Fruit fly (Drosophila melanogaster) whole organism, embryonic: ENCODE data around the gene Hrs.

ENCODE experiments used
- Ada2b ChIP-seq: fragments of 200-800 bp; sonication (Bioruptor generic); IDR thresholded peaks from 2 replicates; pipeline ENCODE4 v1.3.6; 2022; ENCODE audit warnings: missing biosample characterization, missing genetic modification characterization
- Antp ChIP-seq: fragments of 200-800 bp; sonication (Bioruptor generic); optimal IDR thresholded peaks from 3 replicates; lab custom pipeline; 2016; ENCODE audit warnings: missing biosample characterization, missing genetic modification characterization
- Atf-2 ChIP-seq: fragments of 200-800 bp; sonication (Bioruptor generic); optimal IDR thresholded peaks from 2 replicates; lab custom pipeline; 2016; ENCODE audit warnings: missing biosample characterization, missing genetic modification characterization
- CG10462 ChIP-seq: fragments of 200-800 bp; sonication (Bioruptor generic); optimal IDR thresholded peaks from 2 replicates; lab custom pipeline; 2016; ENCODE audit warnings: missing biosample characterization, missing genetic modification characterization
- CG10543 ChIP-seq: fragments of 200-800 bp; sonication (Bioruptor generic); optimal IDR thresholded peaks from 3 replicates; lab custom pipeline; 2017; ENCODE audit warnings: missing biosample characterization, mild to moderate bottlenecking, missing genetic modification characterization, moderate library complexity
- CG10979 ChIP-seq: fragments of 200-800 bp; sonication (Bioruptor generic); optimal IDR thresholded peaks from 2 replicates; lab custom pipeline; 2018; ENCODE audit warnings: missing biosample characterization, mild to moderate bottlenecking, missing genetic modification characterization, moderate library complexity
- CG13296 ChIP-seq: fragments of 200-800 bp; sonication (Bioruptor generic); optimal IDR thresholded peaks from 3 replicates; lab custom pipeline; 2018; ENCODE audit warnings: missing biosample characterization, mild to moderate bottlenecking, missing genetic modification characterization
- CG14667 ChIP-seq: fragments of 200-800 bp; sonication (Bioruptor generic); IDR thresholded peaks from 2 replicates; pipeline ENCODE4 v1.3.6; 2022; ENCODE audit warnings: missing biosample characterization, missing genetic modification characterization
- CG15479 ChIP-seq: fragments of 200-800 bp; sonication (Bioruptor generic); optimal IDR thresholded peaks from 3 replicates; lab custom pipeline; 2019; ENCODE audit warnings: missing biosample characterization, mild to moderate bottlenecking, missing genetic modification characterization, moderate library complexity
- CG1602 ChIP-seq: fragments of 200-800 bp; sonication (Bioruptor generic); optimal IDR thresholded peaks from 3 replicates; lab custom pipeline; 2016; ENCODE audit warnings: missing biosample characterization, missing genetic modification characterization
- CG16779 ChIP-seq: fragments of 200-800 bp; sonication (Bioruptor generic); IDR thresholded peaks from 2 replicates; pipeline ENCODE4 v1.3.6; 2022; ENCODE audit warnings: missing biosample characterization, missing genetic modification characterization
- CG18262 ChIP-seq: fragments of 200-800 bp; optimal IDR thresholded peaks from 3 replicates; lab custom pipeline; 2019; ENCODE audit warnings: missing biosample characterization, mild to moderate bottlenecking, missing genetic modification characterization, moderate library complexity
- CG1832 ChIP-seq: fragments of 200-800 bp; sonication (Bioruptor generic); optimal IDR thresholded peaks from 2 replicates; lab custom pipeline; 2017; ENCODE audit warnings: missing biosample characterization, mild to moderate bottlenecking, missing genetic modification characterization, inconsistent platforms
- CG30431 ChIP-seq: fragments of 200-800 bp; sonication (Bioruptor generic); optimal IDR thresholded peaks from 2 replicates; lab custom pipeline; 2017; ENCODE audit warnings: missing biosample characterization, missing genetic modification characterization
- CG31224 ChIP-seq: fragments of 200-800 bp; sonication (Bioruptor generic); IDR thresholded peaks from 2 replicates; pipeline ENCODE4 v1.3.6; 2022; ENCODE audit warnings: missing biosample characterization, missing genetic modification characterization
- CG4820 ChIP-seq: fragments of 200-800 bp; sonication (Bioruptor generic); optimal IDR thresholded peaks from 3 replicates; lab custom pipeline; 2016; ENCODE audit warnings: missing biosample characterization, missing genetic modification characterization
- CG6791 ChIP-seq: fragments of 200-800 bp; sonication (Bioruptor generic); IDR thresholded peaks from 3 replicates; pipeline ENCODE4 v1.3.6; 2022; ENCODE audit warnings: missing biosample characterization, missing genetic modification characterization; ENCODE audit not compliant: partially characterized antibody
- CG7556 ChIP-seq: fragments of 200-800 bp; sonication (Bioruptor generic); optimal IDR thresholded peaks from 2 replicates; lab custom pipeline; 2017; ENCODE audit warnings: missing biosample characterization, mild to moderate bottlenecking, missing genetic modification characterization
- CG7786 ChIP-seq: fragments of 200-800 bp; sonication (Bioruptor generic); optimal IDR thresholded peaks from 2 replicates; lab custom pipeline; 2016; ENCODE audit warnings: missing biosample characterization, missing genetic modification characterization
- CG8478 ChIP-seq: fragments of >200 bp; optimal IDR thresholded peaks from 2 replicates; lab custom pipeline; 2018
- CG8924 ChIP-seq: fragments of 200-800 bp; optimal IDR thresholded peaks from 3 replicates; lab custom pipeline; 2019; ENCODE audit warnings: missing biosample characterization, mild to moderate bottlenecking, missing genetic modification characterization, moderate library complexity
- Camta ChIP-seq: fragments of 200-800 bp; sonication (Bioruptor generic); optimal IDR thresholded peaks from 2 replicates; lab custom pipeline; 2016; ENCODE audit warnings: missing biosample characterization, missing genetic modification characterization
- Dbx ChIP-seq: fragments of 200-800 bp; sonication (Bioruptor generic); IDR thresholded peaks from 3 replicates; pipeline ENCODE4 v1.3.6; 2022; ENCODE audit warnings: missing biosample characterization, missing genetic modification characterization
- Doc2 ChIP-seq: fragments of 200-800 bp; sonication (Bioruptor generic); IDR thresholded peaks from 2 replicates; pipeline ENCODE4 v1.3.6; 2022; ENCODE audit warnings: missing biosample characterization, missing genetic modification characterization
- E2f1 ChIP-seq: fragments of 200-800 bp; sonication (Bioruptor generic); IDR thresholded peaks from 2 replicates; pipeline ENCODE4 v1.3.6; 2022; ENCODE audit warnings: missing biosample characterization, missing genetic modification characterization
- Fer1 ChIP-seq: fragments of 200-800 bp; sonication (Bioruptor generic); optimal IDR thresholded peaks from 2 replicates; lab custom pipeline; 2017; ENCODE audit warnings: missing biosample characterization, mild to moderate bottlenecking, missing genetic modification characterization
- Gug ChIP-seq: fragments of 200-800 bp; sonication (Bioruptor generic); IDR thresholded peaks from 4 replicates; pipeline ENCODE4 v1.3.6; 2022; ENCODE audit warnings: missing biosample characterization, missing genetic modification characterization
- Hand ChIP-seq: fragments of 200-800 bp; sonication (Bioruptor generic); optimal IDR thresholded peaks from 2 replicates; lab custom pipeline; 2017; ENCODE audit warnings: mild to moderate bottlenecking, missing biosample characterization, missing genetic modification reagents, missing genetic modification characterization
- MTF-1 ChIP-seq: fragments of 200-800 bp; sonication (Bioruptor generic); optimal IDR thresholded peaks from 2 replicates; lab custom pipeline; 2018; ENCODE audit warnings: missing biosample characterization, mild to moderate bottlenecking, missing genetic modification characterization, borderline replicate concordance
- Neu2 ChIP-seq: fragments of 200-800 bp; sonication (Bioruptor generic); optimal IDR thresholded peaks from 3 replicates; lab custom pipeline; 2016; ENCODE audit warnings: missing biosample characterization, missing genetic modification characterization, borderline replicate concordance
- Ptx1 ChIP-seq: fragments of 200-800 bp; sonication (Bioruptor generic); IDR thresholded peaks from 2 replicates; pipeline ENCODE4 v1.3.6; 2022; ENCODE audit warnings: missing biosample characterization, missing genetic modification characterization
- Sox100B ChIP-seq: fragments of 200-800 bp; sonication (Bioruptor generic); optimal IDR thresholded peaks from 3 replicates; lab custom pipeline; 2018; ENCODE audit warnings: missing biosample characterization, mild to moderate bottlenecking, missing genetic modification characterization
- ac ChIP-seq: fragments of 200-800 bp; sonication (Bioruptor generic); optimal IDR thresholded peaks from 3 replicates; lab custom pipeline; 2017; ENCODE audit warnings: missing biosample characterization, mild to moderate bottlenecking, missing genetic modification characterization
- ap ChIP-seq: fragments of 200-800 bp; sonication (Bioruptor generic); IDR thresholded peaks from 2 replicates; pipeline ENCODE4 v1.3.6; 2022; ENCODE audit warnings: missing biosample characterization, missing genetic modification characterization
- bbx ChIP-seq: fragments of 200-800 bp; sonication (Bioruptor generic); IDR thresholded peaks from 2 replicates; pipeline ENCODE4 v1.3.6; 2022; ENCODE audit warnings: missing biosample characterization, missing genetic modification characterization; ENCODE audit not compliant: partially characterized antibody
- chif ChIP-seq, 2 experiments: fragments of 200-800 bp; sonication (Bioruptor generic); optimal IDR thresholded peaks; 3 replicates each; lab custom pipeline; 2016; ENCODE audit warnings: missing biosample characterization in 2 of 2, missing genetic modification characterization in 2 of 2
- dan ChIP-seq: fragments of 200-800 bp; sonication (Bioruptor generic); IDR thresholded peaks from 2 replicates; pipeline ENCODE4 v1.3.6; 2022; ENCODE audit warnings: missing biosample characterization, missing genetic modification characterization
- dm ChIP-seq: fragments of 200-800 bp; sonication (Bioruptor generic); optimal IDR thresholded peaks from 3 replicates; lab custom pipeline; 2016; ENCODE audit warnings: missing biosample characterization, missing genetic modification characterization
- ewg ChIP-seq: fragments of 200-800 bp; sonication (Bioruptor generic); optimal IDR thresholded peaks from 3 replicates; lab custom pipeline; 2017; ENCODE audit warnings: mild to moderate bottlenecking, missing biosample characterization, missing genetic modification reagents, missing genetic modification characterization
- fru ChIP-seq: fragments of >200 bp; optimal IDR thresholded peaks from 2 replicates; lab custom pipeline; 2017
- hbn ChIP-seq: fragments of 200-800 bp; sonication (Bioruptor generic); IDR thresholded peaks from 2 replicates; pipeline ENCODE4 v1.3.6; 2022; ENCODE audit warnings: missing biosample characterization, missing genetic modification characterization; ENCODE audit not compliant: partially characterized antibody
- kah ChIP-seq: fragments of 200-800 bp; sonication (Bioruptor generic); optimal IDR thresholded peaks from 2 replicates; lab custom pipeline; 2018; ENCODE audit warnings: missing biosample characterization, mild to moderate bottlenecking, missing genetic modification characterization
- nom ChIP-seq: fragments of 200-800 bp; sonication (Bioruptor generic); optimal IDR thresholded peaks from 2 replicates; lab custom pipeline; 2017; ENCODE audit warnings: missing biosample characterization, missing genetic modification characterization, mild to moderate bottlenecking, moderate library complexity, missing genetic modification reagents
- p53 ChIP-seq: fragments of 200-800 bp; sonication (Bioruptor generic); optimal IDR thresholded peaks from 2 replicates; lab custom pipeline; 2016; ENCODE audit warnings: missing biosample characterization, missing genetic modification characterization
- pb ChIP-seq: fragments of 200-800 bp; sonication (Bioruptor generic); optimal IDR thresholded peaks from 3 replicates; lab custom pipeline; 2016; ENCODE audit warnings: missing biosample characterization, missing genetic modification characterization
- pho ChIP-seq: fragments of 200-800 bp; sonication (Bioruptor generic); optimal IDR thresholded peaks from 2 replicates; lab custom pipeline; 2016; ENCODE audit warnings: missing biosample characterization, missing genetic modification characterization
- run ChIP-seq: fragments of 200-800 bp; sonication (Bioruptor generic); optimal IDR thresholded peaks from 3 replicates; lab custom pipeline; 2018; ENCODE audit warnings: missing biosample characterization, mild to moderate bottlenecking, missing genetic modification characterization
- scrt ChIP-seq: fragments of 200-800 bp; sonication (Bioruptor generic); optimal IDR thresholded peaks from 2 replicates; lab custom pipeline; 2018; ENCODE audit warnings: missing biosample characterization, mild to moderate bottlenecking, missing genetic modification characterization, moderate library complexity
- shn ChIP-seq: fragments of 200-800 bp; sonication (Bioruptor generic); optimal IDR thresholded peaks from 3 replicates; lab custom pipeline; 2016; ENCODE audit warnings: missing biosample characterization, missing genetic modification characterization
- sim ChIP-seq: fragments of 200-800 bp; sonication (Bioruptor generic); IDR thresholded peaks from 2 replicates; pipeline ENCODE4 v1.3.6; 2022; ENCODE audit warnings: missing biosample characterization, missing genetic modification characterization
- slou ChIP-seq: fragments of 200-800 bp; sonication (Bioruptor generic); optimal IDR thresholded peaks from 3 replicates; lab custom pipeline; 2016; ENCODE audit warnings: missing biosample characterization, missing genetic modification characterization
- so ChIP-seq: fragments of 200-800 bp; sonication (Bioruptor generic); IDR thresholded peaks from 3 replicates; pipeline ENCODE4 v1.3.6; 2022; ENCODE audit warnings: missing biosample characterization, missing genetic modification characterization
- vfl ChIP-seq: fragments of 200-800 bp; sonication (Bioruptor generic); optimal IDR thresholded peaks from 2 replicates; lab custom pipeline; 2016; ENCODE audit warnings: missing biosample characterization, missing genetic modification characterization

Hrs gene

dm6 chr2L:2767627-2768026, 27.8 kb downstream of the Hrs start, which contains the start of the genes Taf10b and Taf10 (continued):
- no peak for TF ChIP-seq CG4820
- TF ChIP-seq bbx (GFP tag; lab: Robert Waterston, UW) = peak; percentile 89
- TF ChIP-seq Fer1 (GFP tag; lab: Kevin White, UChicago) = peak; percentile 57
- TF ChIP-seq CG14667 (GFP tag; lab: Robert Waterston, UW) = no peak
- no peak for TF ChIP-seq ac (GFP tag; lab: Kevin White, UChicago)
- no peak for TF ChIP-seq nom
- TF ChIP-seq dan (GFP tag; lab: Robert Waterston, UW) = no peak
- TF ChIP-seq slou = no peak
- TF ChIP-seq Neu2 = no peak
- TF ChIP-seq kah (GFP tag; lab: Kevin White, UChicago) = peak; percentile 3
- no peak for TF ChIP-seq CG15479 (GFP tag; lab: Kevin White, UChicago)
- peak; percentile 84 for TF ChIP-seq hbn (GFP tag; lab: Robert Waterston, UW)
- no peak for TF ChIP-seq fru (lab: Kevin White, UChicago)
- no peak for TF ChIP-seq CG8478
- no peak for TF ChIP-seq shn (GFP tag; lab: Kevin White, UChicago)
- TF ChIP-seq vfl = no peak
- no peak for TF ChIP-seq CG1602 (GFP tag; lab: Kevin White, UChicago)
- TF ChIP-seq Gug (GFP tag; lab: Robert Waterston, UW) = no peak
- no peak for TF ChIP-seq pb (GFP tag; lab: Kevin White, UChicago)
- no peak for TF ChIP-seq Atf-2
- TF ChIP-seq Doc2 (GFP tag; lab: Robert Waterston, UW) = no peak
- no peak for TF ChIP-seq CG10462
- no peak for TF ChIP-seq sim (GFP tag; lab: Robert Waterston, UW)
- TF ChIP-seq Antp = no peak
- no peak for TF ChIP-seq CG7556
- no peak for TF ChIP-seq chif (GFP tag; optimal IDR thresholded peaks at IDR 0.05; lab: Kevin White, UChicago)
- no peak for TF ChIP-seq CG18262 (tag; lab: Kevin White, UChicago)
- TF ChIP-seq Sox100B (GFP tag; lab: Kevin White, UChicago) = no peak
- no peak for TF ChIP-seq CG7786 (GFP tag; lab: Kevin White, UChicago)
- no peak for TF ChIP-seq so
- no peak for TF ChIP-seq dm
- no peak for TF ChIP-seq CG16779 (GFP tag; lab: Robert Waterston, UW)
- TF ChIP-seq CG31224 (GFP tag; lab: Robert Waterston, UW) = no peak
- TF ChIP-seq Ada2b (GFP tag; lab: Robert Waterston, UW) = no peak
- no peak for TF ChIP-seq p53 (GFP tag; lab: Kevin White, UChicago)
- peak; percentile 41 for TF ChIP-seq CG13296 (GFP tag; lab: Kevin White, UChicago)
- TF ChIP-seq Camta (GFP tag; lab: Kevin White, UChicago) = no peak
- TF ChIP-seq CG10543 (GFP tag; lab: Kevin White, UChicago) = peak; percentile 4
- peak; percentile 87 for TF ChIP-seq CG6791 (GFP tag; lab: Robert Waterston, UW)
- TF ChIP-seq MTF-1 (GFP tag; lab: Kevin White, UChicago) = no peak
- TF ChIP-seq CG1832 = no peak
- no peak for TF ChIP-seq CG30431 (GFP tag; lab: Kevin White, UChicago)
- no peak for TF ChIP-seq scrt
- TF ChIP-seq run (tag; lab: Kevin White, UChicago) = no peak
- no peak for TF ChIP-seq ewg
- no peak for TF ChIP-seq CG10979 (tag; lab: Kevin White, UChicago)
- peak; percentile 59 for TF ChIP-seq CG8924 (tag; lab: Kevin White, UChicago)
- no peak for TF ChIP-seq Ptx1 (GFP tag; lab: Robert Waterston, UW)
- no peak for TF ChIP-seq E2f1
- TF ChIP-seq Dbx (GFP tag; lab: Robert Waterston, UW) = no peak
- no peak for TF ChIP-seq Hand (GFP tag; lab: Kevin White, UChicago)
- TF ChIP-seq pho (GFP tag; lab: Kevin White, UChicago) = no peak
- TF ChIP-seq ap (GFP tag; lab: Robert Waterston, UW) = no peak
